Fruit fly (Drosophila melanogaster) whole organism, embryonic: Measurements from ENCODE around the gene CG42514.

Experiments used
- Ada2b ChIP-seq: fragments of 200-800 bp; sonication (Bioruptor generic); IDR thresholded peaks from 2 replicates; pipeline ENCODE4 v1.3.6; 2022; ENCODE audit warnings: missing biosample characterization, missing genetic modification characterization
- B-H2 ChIP-seq: fragments of 200-800 bp; sonication (Bioruptor generic); optimal IDR thresholded peaks from 2 replicates; lab custom pipeline; 2018; ENCODE audit warnings: missing biosample characterization, mild to moderate bottlenecking, missing genetic modification characterization
- Bteb2 ChIP-seq: fragments of 200-800 bp; sonication (Bioruptor generic); optimal IDR thresholded peaks from 2 replicates; lab custom pipeline; 2016; ENCODE audit warnings: missing biosample characterization, missing genetic modification characterization
- CG10209 ChIP-seq: fragments of 200-800 bp; sonication (Bioruptor generic); optimal IDR thresholded peaks from 3 replicates; lab custom pipeline; 2017; ENCODE audit warnings: missing biosample characterization, mild to moderate bottlenecking, missing genetic modification characterization, missing genetic modification reagents
- CG11723 ChIP-seq: fragments of 200-800 bp; sonication (Bioruptor generic); optimal IDR thresholded peaks from 2 replicates; lab custom pipeline; 2017; ENCODE audit warnings: missing biosample characterization, mild to moderate bottlenecking, missing genetic modification characterization
- CG12219 ChIP-seq: fragments of 200-800 bp; sonication (Bioruptor generic); optimal IDR thresholded peaks from 3 replicates; lab custom pipeline; 2018; ENCODE audit warnings: missing biosample characterization, mild to moderate bottlenecking, missing genetic modification characterization
- CG1233 ChIP-seq: fragments of 200-800 bp; sonication (Bioruptor generic); optimal IDR thresholded peaks from 4 replicates; lab custom pipeline; 2018; ENCODE audit warnings: missing biosample characterization, mild to moderate bottlenecking, missing genetic modification characterization
- CG12744 ChIP-seq: fragments of 200-800 bp; sonication (Bioruptor generic); optimal IDR thresholded peaks from 2 replicates; lab custom pipeline; 2016; ENCODE audit warnings: missing biosample characterization, missing genetic modification characterization
- CG13424 ChIP-seq: fragments of 200-800 bp; sonication (Bioruptor generic); optimal IDR thresholded peaks from 2 replicates; lab custom pipeline; 2019; ENCODE audit warnings: missing biosample characterization, mild to moderate bottlenecking, missing genetic modification characterization, moderate library complexity
- CG13624 ChIP-seq: fragments of 200-800 bp; sonication (Bioruptor generic); optimal IDR thresholded peaks from 2 replicates; lab custom pipeline; 2016; ENCODE audit warnings: missing biosample characterization, missing genetic modification characterization
- CG14441 ChIP-seq: fragments of 200-800 bp; sonication (Bioruptor generic); IDR thresholded peaks from 2 replicates; pipeline ENCODE4 v1.3.6; 2022; ENCODE audit warnings: missing biosample characterization, missing genetic modification characterization
- CG16779 ChIP-seq: fragments of 200-800 bp; sonication (Bioruptor generic); IDR thresholded peaks from 2 replicates; pipeline ENCODE4 v1.3.6; 2022; ENCODE audit warnings: missing biosample characterization, missing genetic modification characterization
- CG16815 ChIP-seq: fragments of 200-800 bp; sonication (Bioruptor generic); optimal IDR thresholded peaks from 3 replicates; lab custom pipeline; 2017; ENCODE audit warnings: missing biosample characterization, mild to moderate bottlenecking, missing genetic modification characterization
- CG18262 ChIP-seq: fragments of 200-800 bp; optimal IDR thresholded peaks from 3 replicates; lab custom pipeline; 2019; ENCODE audit warnings: missing biosample characterization, mild to moderate bottlenecking, missing genetic modification characterization, moderate library complexity
- CG2120 ChIP-seq: fragments of 200-800 bp; sonication (Bioruptor generic); optimal IDR thresholded peaks from 3 replicates; lab custom pipeline; 2016; ENCODE audit warnings: missing biosample characterization, missing genetic modification characterization
- CG2199 ChIP-seq: fragments of 200-800 bp; sonication (Bioruptor generic); IDR thresholded peaks from 3 replicates; pipeline ENCODE4 v1.3.6; 2022; ENCODE audit warnings: missing biosample characterization, missing genetic modification characterization
- CG3281 ChIP-seq: fragments of 200-800 bp; sonication (Bioruptor generic); optimal IDR thresholded peaks from 3 replicates; lab custom pipeline; 2017; ENCODE audit warnings: missing biosample characterization, mild to moderate bottlenecking, missing genetic modification characterization
- CG7745 ChIP-seq: fragments of 200-800 bp; sonication (Bioruptor generic); optimal IDR thresholded peaks from 2 replicates; lab custom pipeline; 2018; ENCODE audit warnings: missing biosample characterization, mild to moderate bottlenecking, missing genetic modification characterization, moderate library complexity
- CG9215 ChIP-seq: fragments of 200-800 bp; sonication (Bioruptor generic); IDR thresholded peaks from 2 replicates; pipeline ENCODE4 v1.3.6; 2022; ENCODE audit warnings: missing biosample characterization, missing genetic modification characterization
- CG9797 ChIP-seq: fragments of 200-800 bp; sonication (Bioruptor generic); optimal IDR thresholded peaks from 3 replicates; lab custom pipeline; 2018; ENCODE audit warnings: missing biosample characterization, mild to moderate bottlenecking, missing genetic modification characterization
- CHES-1-like ChIP-seq: fragments of 200-800 bp; sonication (Bioruptor generic); optimal IDR thresholded peaks from 2 replicates; lab custom pipeline; 2016; ENCODE audit warnings: missing biosample characterization, missing genetic modification characterization
- ERR ChIP-seq: fragments of 200-800 bp; sonication (Bioruptor generic); optimal IDR thresholded peaks from 2 replicates; lab custom pipeline; 2016; ENCODE audit warnings: missing biosample characterization, missing genetic modification characterization
- Fer2 ChIP-seq: fragments of 200-800 bp; sonication (Bioruptor generic); optimal IDR thresholded peaks from 2 replicates; lab custom pipeline; 2018; ENCODE audit warnings: missing biosample characterization, mild to moderate bottlenecking, missing genetic modification characterization, moderate library complexity
- Fer3 ChIP-seq: fragments of 200-800 bp; sonication (Bioruptor generic); optimal IDR thresholded peaks from 2 replicates; lab custom pipeline; 2018; ENCODE audit warnings: missing biosample characterization, mild to moderate bottlenecking, missing genetic modification characterization, moderate library complexity
- HmgD ChIP-seq: fragments of 200-800 bp; sonication (Bioruptor generic); optimal IDR thresholded peaks from 3 replicates; lab custom pipeline; 2016; ENCODE audit warnings: missing biosample characterization, missing genetic modification characterization
- Hmx ChIP-seq: fragments of 200-800 bp; sonication (Bioruptor generic); optimal IDR thresholded peaks from 2 replicates; lab custom pipeline; 2016; ENCODE audit warnings: missing biosample characterization, missing genetic modification characterization
- Hr51 ChIP-seq, 2 experiments: fragments of 200-800 bp; sonication (Bioruptor generic); optimal IDR thresholded peaks; 2 replicates in 1 of 2; 3 replicates in 1 of 2; lab custom pipeline; 2016 to 2018; ENCODE audit warnings: missing biosample characterization in 2 of 2, missing genetic modification characterization in 2 of 2, mild to moderate bottlenecking in 1 of 2, moderate library complexity in 1 of 2
- Kr ChIP-seq: fragments of 200-800 bp; sonication (Bioruptor generic); optimal IDR thresholded peaks from 2 replicates; lab custom pipeline; 2017; ENCODE audit warnings: missing biosample characterization, mild to moderate bottlenecking, missing genetic modification characterization
- Mrtf ChIP-seq: fragments of 200-800 bp; sonication (Bioruptor generic); IDR thresholded peaks from 3 replicates; pipeline ENCODE4 v1.3.6; 2022; ENCODE audit warnings: missing biosample characterization, missing genetic modification characterization
- NfI ChIP-seq: fragments of 200-800 bp; sonication (Bioruptor generic); optimal IDR thresholded peaks from 3 replicates; lab custom pipeline; 2018; ENCODE audit warnings: missing biosample characterization, mild to moderate bottlenecking, missing genetic modification characterization, moderate library complexity
- Oaz ChIP-seq: fragments of 200-800 bp; sonication (Bioruptor generic); IDR thresholded peaks from 2 replicates; pipeline ENCODE4 v1.3.6; 2022; ENCODE audit warnings: missing biosample characterization, missing genetic modification characterization
- Oli ChIP-seq: fragments of 200-800 bp; sonication (Bioruptor generic); optimal IDR thresholded peaks from 2 replicates; lab custom pipeline; 2018; ENCODE audit warnings: missing biosample characterization, mild to moderate bottlenecking, missing genetic modification characterization, moderate library complexity
- Sin3A ChIP-seq: fragments of >200 bp; optimal IDR thresholded peaks from 2 replicates; lab custom pipeline; 2018
- Vsx1 ChIP-seq: fragments of 200-800 bp; sonication (Bioruptor generic); optimal IDR thresholded peaks from 2 replicates; lab custom pipeline; 2017; ENCODE audit warnings: missing biosample characterization, mild to moderate bottlenecking, missing genetic modification characterization, missing genetic modification reagents
- YL-1 ChIP-seq: fragments of 200-800 bp; sonication (Bioruptor generic); optimal IDR thresholded peaks from 3 replicates; lab custom pipeline; 2017; ENCODE audit warnings: missing biosample characterization, mild to moderate bottlenecking, missing genetic modification characterization
- ase ChIP-seq: fragments of 200-800 bp; sonication (Bioruptor generic); IDR thresholded peaks from 3 replicates; pipeline ENCODE4 v1.3.6; 2022; ENCODE audit warnings: missing biosample characterization, missing genetic modification characterization
- bsh ChIP-seq, 2 experiments: fragments of 200-800 bp; sonication (Bioruptor generic); optimal IDR thresholded peaks; 2 replicates each; lab custom pipeline; 2017 to 2018; ENCODE audit warnings: mild to moderate bottlenecking in 2 of 2, missing biosample characterization in 2 of 2, missing genetic modification characterization in 2 of 2, moderate library complexity in 1 of 2
- grn ChIP-seq: fragments of 200-800 bp; sonication (Bioruptor generic); optimal IDR thresholded peaks from 3 replicates; lab custom pipeline; 2017; ENCODE audit warnings: missing biosample characterization, missing genetic modification characterization
- nerfin-2 ChIP-seq: fragments of 200-800 bp; sonication (Bioruptor generic); IDR thresholded peaks from 2 replicates; pipeline ENCODE4 v1.3.6; 2022; ENCODE audit warnings: missing biosample characterization, missing genetic modification characterization; ENCODE audit not compliant: partially characterized antibody
- otp ChIP-seq: fragments of 200-800 bp; sonication (Bioruptor generic); IDR thresholded peaks from 3 replicates; pipeline ENCODE4, ENCODE4 v1.3.6; 2022; ENCODE audit warnings: missing biosample characterization, missing genetic modification characterization
- p53 ChIP-seq: fragments of 200-800 bp; sonication (Bioruptor generic); optimal IDR thresholded peaks from 2 replicates; lab custom pipeline; 2016; ENCODE audit warnings: missing biosample characterization, missing genetic modification characterization
- pfk ChIP-seq: fragments of 200-800 bp; sonication (Bioruptor generic); optimal IDR thresholded peaks from 2 replicates; lab custom pipeline; 2018; ENCODE audit warnings: missing biosample characterization, mild to moderate bottlenecking, missing genetic modification characterization, moderate library complexity
- phol ChIP-seq: fragments of 200-800 bp; sonication (Bioruptor generic); optimal IDR thresholded peaks from 3 replicates; lab custom pipeline; 2018; ENCODE audit warnings: missing biosample characterization, mild to moderate bottlenecking, missing genetic modification characterization, moderate library complexity
- salm ChIP-seq: fragments of 200-800 bp; sonication (Bioruptor generic); optimal IDR thresholded peaks from 2 replicates; lab custom pipeline; 2018; ENCODE audit warnings: missing biosample characterization, mild to moderate bottlenecking, missing genetic modification characterization
- sob ChIP-seq: fragments of 200-800 bp; sonication (Bioruptor generic); IDR thresholded peaks from 2 replicates; pipeline ENCODE4 v1.3.6; 2022; ENCODE audit warnings: missing biosample characterization, missing genetic modification characterization
- trem ChIP-seq: fragments of 200-800 bp; optimal IDR thresholded peaks from 3 replicates; lab custom pipeline; 2019; ENCODE audit warnings: missing biosample characterization, mild to moderate bottlenecking, missing genetic modification characterization, moderate library complexity
- wor ChIP-seq: fragments of 200-800 bp; sonication (Bioruptor generic); IDR thresholded peaks from 2 replicates; pipeline ENCODE4 v1.3.6; 2022; ENCODE audit warnings: missing biosample characterization, missing genetic modification characterization
- z ChIP-seq: fragments of 200-800 bp; sonication (Bioruptor generic); IDR thresholded peaks from 3 replicates; pipeline ENCODE4 v1.3.6; 2022; ENCODE audit warnings: missing biosample characterization, missing genetic modification characterization
- zf30C ChIP-seq: fragments of 200-800 bp; sonication (Bioruptor generic); optimal IDR thresholded peaks from 3 replicates; lab custom pipeline; 2018; ENCODE audit warnings: missing biosample characterization, mild to moderate bottlenecking, missing genetic modification characterization

The CG42514 gene

dm6 chr3L:16463846-16464245, 32.2 kb downstream of the CG42514 start (continued):
- TF ChIP-seq Oli (tag; lab: Kevin White, UChicago) (peak; percentile 18), wor (GFP tag; lab: Robert Waterston, UW) (no peak), CG13624 (GFP tag; lab: Kevin White, UChicago) (no peak), trem (tag; lab: Kevin White, UChicago) (no peak), z (no peak), Hr51 (GFP tag; optimal IDR thresholded peaks at IDR 0.05; lab: Kevin White, UChicago) (peak in 1 of 2 experiments; percentile 10), Fer2 (tag; lab: Kevin White, UChicago) (no peak), B-H2 (GFP tag; lab: Kevin White, UChicago) (no peak), Oaz (GFP tag; lab: Robert Waterston, UW) (no peak), CG16815 (GFP tag; lab: Kevin White, UChicago) (no peak), CG18262 (tag; lab: Kevin White, UChicago) (peak; percentile 32), Fer3 (tag; lab: Kevin White, UChicago) (no peak), sob (GFP tag; lab: Robert Waterston, UW) (no peak), pfk (GFP tag; lab: Kevin White, UChicago) (no peak), ERR (GFP tag; lab: Kevin White, UChicago) (no peak), CG12744 (GFP tag; lab: Kevin White, UChicago) (no peak), Sin3A (lab: Kevin White, UChicago) (no peak), CG13424 (no peak), phol (tag; lab: Kevin White, UChicago) (peak; percentile 25), CG16779 (GFP tag; lab: Robert Waterston, UW) (no peak)
- TF ChIP-seq, all 482 proteins: peak for 23

DNA sequence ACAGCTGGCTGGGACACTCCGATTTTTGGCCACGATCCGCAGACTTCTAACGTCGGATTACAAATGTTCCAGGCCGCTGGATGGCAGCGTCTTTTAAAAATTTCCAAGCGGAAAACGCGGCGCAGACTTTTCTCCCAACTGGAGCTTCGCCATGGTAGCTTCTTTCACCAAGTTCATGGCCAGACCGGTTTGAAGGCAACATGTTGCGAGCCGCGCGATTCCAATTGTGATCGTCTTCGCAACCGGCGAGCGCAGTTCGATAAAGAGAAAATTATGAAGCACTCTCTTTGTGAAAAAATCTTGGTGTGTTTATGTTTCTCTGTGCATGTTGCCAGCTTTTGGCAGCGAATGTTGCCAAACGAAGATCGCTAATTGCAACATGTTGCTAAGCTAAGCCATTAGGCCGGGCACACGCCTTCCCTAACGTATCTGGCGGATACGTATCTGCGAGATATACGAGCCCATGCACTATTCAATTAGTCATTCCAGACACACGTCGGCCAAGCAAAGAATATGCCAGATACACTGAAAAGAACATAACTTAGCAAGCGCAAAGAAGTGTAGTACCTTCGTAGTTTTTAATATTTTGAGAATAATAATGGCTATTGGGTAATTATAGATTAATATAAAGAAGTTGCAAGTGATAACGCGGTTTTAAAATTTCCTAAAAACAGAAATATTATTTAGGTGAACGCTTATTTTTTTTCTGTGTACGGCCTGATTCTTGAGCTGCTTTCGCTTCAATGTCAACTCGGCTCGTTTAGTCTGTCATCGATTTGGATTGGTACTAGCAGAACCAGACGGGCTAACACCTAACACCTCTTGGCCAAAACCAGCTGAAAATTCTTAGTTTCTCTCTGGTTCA, 43.9 kb downstream of the CG42514 start, which contains the start of gene dsx-c73A:
dsx-c73A (minus strand) TSS at position 72 of the 865 bp plus-strand sequence.
- TF ChIP-seq CG1233 (GFP tag; lab: Kevin White, UChicago), result no peak
- TF ChIP-seq CHES-1-like (GFP tag; lab: Kevin White, UChicago), result no peak
- no peak for TF ChIP-seq ase
- TF ChIP-seq Vsx1, result no peak
- no peak for TF ChIP-seq CG2120 (GFP tag; lab: Kevin White, UChicago)
- TF ChIP-seq Bteb2 (GFP tag; lab: Kevin White, UChicago), result no peak
- TF ChIP-seq otp (GFP tag; lab: Robert Waterston, UW), result no peak
- TF ChIP-seq zf30C (GFP tag; lab: Kevin White, UChicago), result peak; percentile 45
- no peak for TF ChIP-seq CG7745
- TF ChIP-seq CG3281 (GFP tag; lab: Kevin White, UChicago), result no peak
- TF ChIP-seq YL-1 (GFP tag; lab: Kevin White, UChicago), result no peak
- TF ChIP-seq Hmx (GFP tag; lab: Kevin White, UChicago), result no peak
- no peak for TF ChIP-seq CG12219 (GFP tag; lab: Kevin White, UChicago)
- no peak for TF ChIP-seq grn (GFP tag; lab: Kevin White, UChicago)
- peak; percentile 59 to 80 for TF ChIP-seq bsh (GFP tag; optimal IDR thresholded peaks at IDR 0.05; lab: Kevin White, UChicago)
- no peak for TF ChIP-seq HmgD (GFP tag; lab: Kevin White, UChicago)
- peak; percentile 18 for TF ChIP-seq CG10209 (GFP tag; lab: Kevin White, UChicago)
- TF ChIP-seq nerfin-2 (GFP tag; lab: Robert Waterston, UW), result no peak
- peak; percentile 60 for TF ChIP-seq Oli (tag; lab: Kevin White, UChicago)
- no peak for TF ChIP-seq CG9215 (GFP tag; lab: Robert Waterston, UW)
- TF ChIP-seq Mrtf (GFP tag; lab: Robert Waterston, UW), result no peak
- no peak for TF ChIP-seq Kr
- TF ChIP-seq salm (tag; lab: Kevin White, UChicago), result no peak
- peak; percentile 97 for TF ChIP-seq CG2199 (GFP tag; lab: Robert Waterston, UW)
- no peak for TF ChIP-seq CG9797 (GFP tag; lab: Kevin White, UChicago)
- no peak; the same call in 1 of the 2 replicates for TF ChIP-seq CG14441 (GFP tag; lab: Robert Waterston, UW)
- no peak for TF ChIP-seq CG11723 (GFP tag; lab: Kevin White, UChicago)
- no peak for TF ChIP-seq p53 (GFP tag; lab: Kevin White, UChicago)
- TF ChIP-seq NfI (GFP tag; lab: Kevin White, UChicago), result no peak
- 0 out of 2 replicates have a peak, but pooled peaks have one; percentile 25 for TF ChIP-seq Ada2b (GFP tag; lab: Robert Waterston, UW)
